Worm (Caenorhabditis elegans): ENCODE measurements around the gene erfa-3.

Gene erfa-3

DNA sequence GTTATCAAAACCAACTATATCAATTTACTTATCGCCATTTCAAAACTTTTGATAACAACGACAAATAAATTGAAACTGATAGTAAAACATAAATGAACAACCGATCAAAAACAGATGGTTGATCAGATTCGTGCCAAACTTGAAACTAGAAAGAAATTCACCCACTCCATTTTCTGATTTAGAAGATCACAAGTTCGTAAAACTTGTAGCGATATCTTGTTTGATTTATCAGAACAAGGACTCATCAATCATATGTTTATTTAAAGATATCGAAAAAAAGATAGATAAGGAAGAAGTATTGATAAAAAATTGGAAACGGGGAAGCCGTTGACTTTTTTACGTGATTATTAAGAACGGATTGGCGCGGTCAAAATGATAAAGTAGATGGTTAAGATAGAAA lies 25.8 kb downstream of the erfa-3 start:
- peak; percentile 98 for TF ChIP-seq elt-2 (tag; optimal IDR thresholded peaks at IDR 0.05)
- no peak for TF ChIP-seq C38D4.7 (GFP tag; optimal IDR thresholded peaks at IDR 0.05)

DNA sequence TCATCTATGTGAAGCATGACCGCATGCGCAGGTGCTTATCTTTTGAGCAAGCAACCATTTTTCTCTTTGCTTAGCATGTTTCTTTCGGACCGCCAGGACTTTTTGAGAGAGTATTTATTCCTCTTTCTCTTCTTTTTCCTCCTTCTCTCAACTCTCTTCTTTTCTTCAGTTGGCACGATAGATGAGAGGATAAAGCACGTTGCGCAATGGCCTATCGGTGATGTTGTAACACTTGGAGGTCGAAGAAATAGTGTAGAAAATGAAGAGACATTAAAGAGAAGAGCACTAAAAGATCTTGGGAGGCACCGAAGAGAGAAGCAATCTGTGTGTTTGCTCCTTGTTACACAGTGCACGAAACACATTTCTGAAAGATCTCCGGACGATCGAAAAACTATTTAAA lies 29.2 kb downstream of the erfa-3 start:
- no peak for TF ChIP-seq ahr-1 (tag; optimal IDR thresholded peaks at IDR 0.05)
- peak; percentile 88 for TF ChIP-seq ceh-18 (tag; optimal IDR thresholded peaks at IDR 0.05)
- peak; percentile 65 for TF ChIP-seq tbx-2 (tag; optimal IDR thresholded peaks at IDR 0.05)
- peak; percentile 55 for TF ChIP-seq pha-2 (tag; optimal IDR thresholded peaks at IDR 0.05)
- TF ChIP-seq ceh-30 (tag; optimal IDR thresholded peaks at IDR 0.05) = no peak
- peak; percentile 96 for TF ChIP-seq pax-1 (tag; optimal IDR thresholded peaks at IDR 0.05)
- no peak for TF ChIP-seq sox-4 (tag; optimal IDR thresholded peaks at IDR 0.05)
- TF ChIP-seq zip-5 (tag; optimal IDR thresholded peaks at IDR 0.05) = no peak
- TF ChIP-seq mec-3 (tag; optimal IDR thresholded peaks at IDR 0.05; ENCODE audit: borderline replicate concordance) = no peak
- TF ChIP-seq ref-2 (tag; optimal IDR thresholded peaks at IDR 0.05) = peak; percentile 3
- TF ChIP-seq ceh-14 (tag; optimal IDR thresholded peaks at IDR 0.05) = no peak
- no peak for TF ChIP-seq sdc-2 (tag; optimal IDR thresholded peaks at IDR 0.05)
- TF ChIP-seq ceh-24 (tag; optimal IDR thresholded peaks at IDR 0.05) = no peak
- TF ChIP-seq K02D7.2 (tag; optimal IDR thresholded peaks at IDR 0.05) = no peak
- TF ChIP-seq ceh-6 (GFP tag; optimal IDR thresholded peaks at IDR 0.05) = no peak
- TF ChIP-seq ceh-9 (tag; optimal IDR thresholded peaks at IDR 0.05) = no peak
- no peak for TF ChIP-seq pag-3 (tag; optimal IDR thresholded peaks at IDR 0.05; ENCODE audit: borderline replicate concordance)
- TF ChIP-seq F13H6.1 (tag; optimal IDR thresholded peaks at IDR 0.05) = peak; percentile 16
- no peak for TF ChIP-seq hlh-8 (tag; optimal IDR thresholded peaks at IDR 0.05)
- no peak for TF ChIP-seq elt-4 (tag; optimal IDR thresholded peaks at IDR 0.05)
- TF ChIP-seq ceh-45 (GFP tag; IDR thresholded peaks at IDR 0.05) = no peak
- TF ChIP-seq pqm-1 (tag; optimal IDR thresholded peaks at IDR 0.05) = no peak
- TF ChIP-seq elt-2 (tag; optimal IDR thresholded peaks at IDR 0.05) = no peak
- no peak for TF ChIP-seq fax-1 (tag; optimal IDR thresholded peaks at IDR 0.05)
- TF ChIP-seq pat-9 (tag; optimal IDR thresholded peaks at IDR 0.05) = peak; percentile 76
- TF ChIP-seq ceh-31 (tag; optimal IDR thresholded peaks at IDR 0.05) = peak; percentile 53
- TF ChIP-seq nhr-232 (tag; optimal IDR thresholded peaks at IDR 0.05) = no peak
- no peak for TF ChIP-seq fkh-6 (tag; optimal IDR thresholded peaks at IDR 0.05)
- no peak for TF ChIP-seq ttx-3 (tag; optimal IDR thresholded peaks at IDR 0.05)
- TF ChIP-seq nfya-1 (tag; optimal IDR thresholded peaks at IDR 0.05) = peak; percentile 74
- no peak for TF ChIP-seq C08G9.2 (tag; optimal IDR thresholded peaks at IDR 0.05)
- TF ChIP-seq hlh-30 (tag; optimal IDR thresholded peaks at IDR 0.05; ENCODE audit: insufficient read depth) = no peak
- peak; percentile 79 for TF ChIP-seq unc-55 (GFP tag; optimal IDR thresholded peaks at IDR 0.05)
- no peak for TF ChIP-seq pros-1 (tag; optimal IDR thresholded peaks at IDR 0.05)
- TF ChIP-seq C38D4.7 (GFP tag; optimal IDR thresholded peaks at IDR 0.05) = no peak
- no peak for TF ChIP-seq gmeb-2 (tag; optimal IDR thresholded peaks at IDR 0.05)
- TF ChIP-seq nhr-11 (tag; optimal IDR thresholded peaks at IDR 0.05) = no peak
- TF ChIP-seq ceh-2 (tag; optimal IDR thresholded peaks at IDR 0.05) = peak; percentile 27
- TF ChIP-seq dmd-4 (tag; optimal IDR thresholded peaks at IDR 0.05; ENCODE audit: borderline replicate concordance) = peak; percentile 48
- no peak for TF ChIP-seq ama-1 (optimal IDR thresholded peaks at IDR 0.05)
- no peak for TF ChIP-seq syd-9 (tag; optimal IDR thresholded peaks at IDR 0.05)
- no peak for TF ChIP-seq ceh-48 (tag; optimal IDR thresholded peaks at IDR 0.05)
- no peak for TF ChIP-seq lim-6 (tag; optimal IDR thresholded peaks at IDR 0.05)
- TF ChIP-seq fkh-10 (GFP tag; optimal IDR thresholded peaks at IDR 0.05) = no peak
- no peak for TF ChIP-seq Y22D7AL.16 (tag; optimal IDR thresholded peaks at IDR 0.05)
- TF ChIP-seq che-1 (tag; optimal IDR thresholded peaks at IDR 0.05) = no peak
- TF ChIP-seq ceh-22 (tag; optimal IDR thresholded peaks at IDR 0.05) = peak; percentile 62
- TF ChIP-seq dve-1 (tag; optimal IDR thresholded peaks at IDR 0.05) = no peak
- no peak for TF ChIP-seq madf-2 (tag; optimal IDR thresholded peaks at IDR 0.05)
- no peak for TF ChIP-seq odd-2 (tag; optimal IDR thresholded peaks at IDR 0.05)
- TF ChIP-seq rnt-1 (tag; optimal IDR thresholded peaks at IDR 0.05) = peak; percentile 72
- TF ChIP-seq lin-11 (tag; optimal IDR thresholded peaks at IDR 0.05) = no peak
